Fruit fly (Drosophila melanogaster) whole organism, embryonic: ENCODE results near the gene CG15891.

Experiments used
- Atf3 ChIP-seq: fragments of 200-800 bp; sonication (Bioruptor generic); optimal IDR thresholded peaks from 3 replicates; lab custom pipeline; 2016; ENCODE audit warnings: missing biosample characterization, missing genetic modification characterization
- Blimp-1 ChIP-seq: fragments of 200-800 bp; sonication (Bioruptor generic); optimal IDR thresholded peaks from 3 replicates; lab custom pipeline; 2018; ENCODE audit warnings: missing biosample characterization, missing genetic modification characterization, mild to moderate bottlenecking, moderate library complexity, missing genetic modification reagents
- BtbVII ChIP-seq: fragments of 200-800 bp; sonication (Bioruptor generic); optimal IDR thresholded peaks from 3 replicates; lab custom pipeline; 2017; ENCODE audit warnings: missing biosample characterization, mild to moderate bottlenecking, missing genetic modification characterization
- C15 ChIP-seq: fragments of 200-800 bp; sonication (Bioruptor generic); IDR thresholded peaks from 3 replicates; pipeline ENCODE4 v1.3.6; 2022; ENCODE audit warnings: missing biosample characterization, missing genetic modification characterization
- CG10209 ChIP-seq: fragments of 200-800 bp; sonication (Bioruptor generic); optimal IDR thresholded peaks from 3 replicates; lab custom pipeline; 2017; ENCODE audit warnings: missing biosample characterization, mild to moderate bottlenecking, missing genetic modification characterization, missing genetic modification reagents
- CG10366 ChIP-seq: fragments of 200-800 bp; sonication (Bioruptor generic); IDR thresholded peaks from 2 replicates; pipeline ENCODE4 v1.3.6; 2022; ENCODE audit warnings: missing biosample characterization, missing genetic modification characterization
- CG11723 ChIP-seq: fragments of 200-800 bp; sonication (Bioruptor generic); optimal IDR thresholded peaks from 2 replicates; lab custom pipeline; 2017; ENCODE audit warnings: missing biosample characterization, mild to moderate bottlenecking, missing genetic modification characterization
- CG12155 ChIP-seq: fragments of 200-800 bp; sonication (Bioruptor generic); optimal IDR thresholded peaks from 3 replicates; lab custom pipeline; 2016; ENCODE audit warnings: missing biosample characterization, missing genetic modification characterization
- CG13123 ChIP-seq: fragments of 200-800 bp; sonication (Bioruptor generic); optimal IDR thresholded peaks from 2 replicates; lab custom pipeline; 2016; ENCODE audit warnings: missing biosample characterization, missing genetic modification characterization
- CG13424 ChIP-seq: fragments of 200-800 bp; sonication (Bioruptor generic); optimal IDR thresholded peaks from 2 replicates; lab custom pipeline; 2019; ENCODE audit warnings: missing biosample characterization, mild to moderate bottlenecking, missing genetic modification characterization, moderate library complexity
- CG14050 ChIP-seq: fragments of 200-800 bp; sonication (Bioruptor generic); IDR thresholded peaks from 3 replicates; pipeline ENCODE4 v1.3.6; 2022; ENCODE audit warnings: missing biosample characterization, missing genetic modification characterization
- CG14860 ChIP-seq: fragments of 200-800 bp; sonication (Bioruptor generic); IDR thresholded peaks from 3 replicates; pipeline ENCODE4 v1.3.6; 2022; ENCODE audit warnings: missing biosample characterization, missing genetic modification characterization; ENCODE audit not compliant: partially characterized antibody
- CG15269 ChIP-seq: fragments of 200-800 bp; sonication (Bioruptor generic); optimal IDR thresholded peaks from 2 replicates; lab custom pipeline; 2018; ENCODE audit warnings: missing biosample characterization, mild to moderate bottlenecking, missing genetic modification characterization, moderate library complexity
- CG15601 ChIP-seq: fragments of 200-800 bp; sonication (Bioruptor generic); optimal IDR thresholded peaks from 3 replicates; lab custom pipeline; 2019; ENCODE audit warnings: missing biosample characterization, mild to moderate bottlenecking, missing genetic modification characterization, moderate library complexity
- CG17361 ChIP-seq: fragments of 200-800 bp; sonication (Bioruptor generic); IDR thresholded peaks from 3 replicates; pipeline ENCODE4 v1.3.6; 2022; ENCODE audit warnings: missing biosample characterization, missing genetic modification characterization
- CG32767 ChIP-seq: fragments of 200-800 bp; sonication (Bioruptor generic); IDR thresholded peaks from 2 replicates; pipeline ENCODE4 v1.3.6; 2022; ENCODE audit warnings: missing biosample characterization, missing genetic modification characterization
- CG33557 ChIP-seq: fragments of 200-800 bp; sonication (Bioruptor generic); optimal IDR thresholded peaks from 2 replicates; lab custom pipeline; 2019; ENCODE audit warnings: missing biosample characterization, mild to moderate bottlenecking, missing genetic modification characterization, moderate library complexity
- CG3838 ChIP-seq: fragments of 200-800 bp; sonication (Bioruptor generic); optimal IDR thresholded peaks from 3 replicates; lab custom pipeline; 2016; ENCODE audit warnings: missing biosample characterization, missing genetic modification characterization
- CG7928 ChIP-seq: fragments of 200-800 bp; sonication (Bioruptor generic); optimal IDR thresholded peaks from 2 replicates; lab custom pipeline; 2017; ENCODE audit warnings: missing biosample characterization, mild to moderate bottlenecking, missing genetic modification characterization
- CG8388 ChIP-seq: fragments of 200-800 bp; sonication (Bioruptor generic); optimal IDR thresholded peaks from 2 replicates; lab custom pipeline; 2019; ENCODE audit warnings: missing biosample characterization, mild to moderate bottlenecking, missing genetic modification characterization, moderate library complexity
- CrebB ChIP-seq: fragments of 200-800 bp; sonication (Bioruptor generic); optimal IDR thresholded peaks from 3 replicates; lab custom pipeline; 2018; ENCODE audit warnings: missing biosample characterization, mild to moderate bottlenecking, missing genetic modification characterization
- Drgx ChIP-seq: fragments of 200-800 bp; sonication (Bioruptor generic); IDR thresholded peaks from 2 replicates; pipeline ENCODE4 v1.3.6; 2022; ENCODE audit warnings: missing biosample characterization, missing genetic modification characterization
- E2f1 ChIP-seq: fragments of 200-800 bp; sonication (Bioruptor generic); IDR thresholded peaks from 2 replicates; pipeline ENCODE4 v1.3.6; 2022; ENCODE audit warnings: missing biosample characterization, missing genetic modification characterization
- HLH54F ChIP-seq: fragments of 200-800 bp; sonication (Bioruptor generic); optimal IDR thresholded peaks from 3 replicates; lab custom pipeline; 2016; ENCODE audit warnings: missing biosample characterization, missing genetic modification characterization
- Hr51 ChIP-seq, 2 experiments: fragments of 200-800 bp; sonication (Bioruptor generic); optimal IDR thresholded peaks; 2 replicates in 1 of 2; 3 replicates in 1 of 2; lab custom pipeline; 2016 to 2018; ENCODE audit warnings: missing biosample characterization in 2 of 2, missing genetic modification characterization in 2 of 2, mild to moderate bottlenecking in 1 of 2, moderate library complexity in 1 of 2
- Lpt ChIP-seq: fragments of >200 bp; optimal IDR thresholded peaks from 2 replicates; lab custom pipeline; 2018; ENCODE audit warnings: missing biosample characterization, missing genetic modification characterization
- Max ChIP-seq: fragments of 200-800 bp; sonication (Bioruptor generic); optimal IDR thresholded peaks from 2 replicates; lab custom pipeline; 2016; ENCODE audit warnings: missing biosample characterization, mild to moderate bottlenecking, missing genetic modification characterization
- Nf-YB ChIP-seq: fragments of 200-800 bp; sonication (Bioruptor generic); optimal IDR thresholded peaks from 3 replicates; lab custom pipeline; 2019; ENCODE audit warnings: missing biosample characterization, mild to moderate bottlenecking, missing genetic modification characterization, moderate library complexity
- Scr ChIP-seq: fragments of 200-800 bp; sonication (Bioruptor generic); IDR thresholded peaks from 2 replicates; pipeline ENCODE4 v1.3.6; 2022; ENCODE audit warnings: missing biosample characterization, missing genetic modification characterization; ENCODE audit not compliant: partially characterized antibody
- Sox102F ChIP-seq: fragments of 200-800 bp; sonication (Bioruptor generic); optimal IDR thresholded peaks from 2 replicates; lab custom pipeline; 2018; ENCODE audit warnings: missing biosample characterization, mild to moderate bottlenecking, missing genetic modification characterization, moderate library complexity
- Spps ChIP-seq: fragments of 200-800 bp; sonication (Bioruptor generic); optimal IDR thresholded peaks from 2 replicates; lab custom pipeline; 2018; ENCODE audit warnings: missing biosample characterization, mild to moderate bottlenecking, missing genetic modification characterization
- Sry-δ ChIP-seq: fragments of 200-800 bp; sonication (Bioruptor generic); optimal IDR thresholded peaks from 2 replicates; lab custom pipeline; 2016; ENCODE audit warnings: missing biosample characterization, missing genetic modification characterization
- Ssrp ChIP-seq: fragments of 200-800 bp; sonication (Bioruptor generic); optimal IDR thresholded peaks from 2 replicates; lab custom pipeline; 2018; ENCODE audit warnings: missing biosample characterization, mild to moderate bottlenecking, missing genetic modification characterization, moderate library complexity
- Xrp1 ChIP-seq: fragments of 200-800 bp; sonication (Bioruptor generic); IDR thresholded peaks from 2 replicates; pipeline ENCODE4 v1.3.6; 2022; ENCODE audit warnings: missing biosample characterization, missing genetic modification characterization
- ac ChIP-seq: fragments of 200-800 bp; sonication (Bioruptor generic); optimal IDR thresholded peaks from 3 replicates; lab custom pipeline; 2017; ENCODE audit warnings: missing biosample characterization, mild to moderate bottlenecking, missing genetic modification characterization
- al ChIP-seq: fragments of 200-800 bp; sonication (Bioruptor generic); IDR thresholded peaks from 2 replicates; pipeline ENCODE4 v1.3.6; 2022; ENCODE audit warnings: missing biosample characterization, missing genetic modification characterization
- aop ChIP-seq: fragments of 200-800 bp; sonication (Bioruptor generic); IDR thresholded peaks from 2 replicates; pipeline ENCODE4 v1.3.6; 2022; ENCODE audit warnings: missing biosample characterization, missing genetic modification characterization
- ara ChIP-seq: fragments of 200-800 bp; sonication (Bioruptor generic); IDR thresholded peaks from 2 replicates; pipeline ENCODE4 v1.3.6; 2022; ENCODE audit warnings: missing biosample characterization, missing genetic modification characterization
- ato ChIP-seq: fragments of 200-800 bp; sonication (Bioruptor generic); IDR thresholded peaks from 2 replicates; pipeline ENCODE4 v1.3.6; 2022; ENCODE audit warnings: missing biosample characterization, missing genetic modification characterization; ENCODE audit not compliant: partially characterized antibody
- crc ChIP-seq: fragments of 200-800 bp; sonication (Bioruptor generic); optimal IDR thresholded peaks from 2 replicates; lab custom pipeline; 2016; ENCODE audit warnings: missing biosample characterization, missing genetic modification characterization
- crol ChIP-seq: fragments of 200-800 bp; sonication (Bioruptor generic); IDR thresholded peaks from 2 replicates; pipeline ENCODE4 v1.3.6; 2022; ENCODE audit warnings: missing biosample characterization, missing genetic modification characterization
- dmrt11E ChIP-seq: fragments of 200-800 bp; sonication (Bioruptor generic); optimal IDR thresholded peaks from 3 replicates; lab custom pipeline; 2018; ENCODE audit warnings: missing biosample characterization, mild to moderate bottlenecking, missing genetic modification characterization, moderate library complexity
- eyg ChIP-seq: fragments of 200-800 bp; sonication (Bioruptor generic); optimal IDR thresholded peaks from 3 replicates; lab custom pipeline; 2016; ENCODE audit warnings: missing biosample characterization, missing genetic modification characterization
- gsb-n ChIP-seq: fragments of 200-800 bp; sonication (Bioruptor generic); optimal IDR thresholded peaks from 3 replicates; lab custom pipeline; 2018; ENCODE audit warnings: missing biosample characterization, mild to moderate bottlenecking, missing genetic modification characterization
- hkb ChIP-seq, 2 experiments: fragments of 200-800 bp in 1 of 2; fragments of >200 bp in 1 of 2; sonication (Bioruptor generic) in 1 of 2; IDR thresholded peaks in 1 of 2; optimal IDR thresholded peaks in 1 of 2; 2 replicates each; pipeline versions ENCODE4 v1.3.6 to Lab custom; 2017 to 2022; ENCODE audit warnings: missing biosample characterization in 1 of 2, missing genetic modification characterization in 1 of 2
- org-1 ChIP-seq: fragments of 200-800 bp; sonication (Bioruptor generic); optimal IDR thresholded peaks from 2 replicates; lab custom pipeline; 2017; ENCODE audit warnings: missing biosample characterization, missing genetic modification characterization
- run ChIP-seq: fragments of 200-800 bp; sonication (Bioruptor generic); optimal IDR thresholded peaks from 3 replicates; lab custom pipeline; 2018; ENCODE audit warnings: missing biosample characterization, mild to moderate bottlenecking, missing genetic modification characterization
- schlank ChIP-seq: fragments of 200-800 bp; sonication (Bioruptor generic); optimal IDR thresholded peaks from 2 replicates; lab custom pipeline; 2018; ENCODE audit warnings: missing biosample characterization, mild to moderate bottlenecking, missing genetic modification characterization
- zen2 ChIP-seq: fragments of 200-800 bp; sonication (Bioruptor generic); IDR thresholded peaks from 3 replicates; pipeline ENCODE4 v1.3.6; 2022; ENCODE audit warnings: missing biosample characterization, missing genetic modification characterization; ENCODE audit not compliant: partially characterized antibody

CG15891 gene

dm6 chrX:6265456-6265877 is 29.7 kb downstream of the CG15891 start (continued):
- TF ChIP-seq Blimp-1 (GFP tag; lab: Kevin White, UChicago) (peak; percentile 93), C15 (GFP tag; lab: Robert Waterston, UW) (peak; percentile 82), Spps (tag; lab: Kevin White, UChicago) (peak; percentile 82), CG14050 (GFP tag; lab: Robert Waterston, UW) (peak; percentile 94), CG10209 (GFP tag; lab: Kevin White, UChicago) (peak; percentile 96), Sry-δ (peak; percentile 64), CG10366 (GFP tag; lab: Robert Waterston, UW) (peak; percentile 93), Scr (GFP tag; lab: Robert Waterston, UW) (0 out of 2 replicates have a peak, but pooled peaks have one; percentile 33), BtbVII (GFP tag; lab: Kevin White, UChicago) (peak; percentile 94), Xrp1 (GFP tag; lab: Robert Waterston, UW) (peak; percentile 96), Drgx (peak; percentile 95), Lpt (GFP tag; lab: Kevin White, UChicago) (no peak), eyg (GFP tag; lab: Kevin White, UChicago) (peak; percentile 86), CG13424 (tag; lab: Kevin White, UChicago) (peak; percentile 97), ara (GFP tag; lab: Robert Waterston, UW) (peak; percentile 92), CG13123 (peak; percentile 93), gsb-n (tag; lab: Kevin White, UChicago) (peak; percentile 96), al (peak; percentile 86), Atf3 (GFP tag; lab: Kevin White, UChicago) (peak; percentile 95), CG11723 (GFP tag; lab: Kevin White, UChicago) (peak; percentile 94), Sox102F (GFP tag; lab: Kevin White, UChicago) (peak; percentile 99), CG17361 (GFP tag; lab: Robert Waterston, UW) (peak; percentile 99), Hr51 (GFP tag; optimal IDR thresholded peaks at IDR 0.05; lab: Kevin White, UChicago) (peak; percentile 90 to 99), CG32767 (GFP tag; lab: Robert Waterston, UW) (peak; percentile 96), ato (GFP tag; lab: Robert Waterston, UW) (no peak), org-1 (GFP tag; lab: Kevin White, UChicago) (peak; percentile 97), Max (GFP tag; lab: Kevin White, UChicago) (peak; percentile 97), Nf-YB (GFP tag; lab: Kevin White, UChicago) (peak; percentile 85), CrebB (tag; lab: Kevin White, UChicago) (peak; percentile 87), Ssrp (tag; lab: Kevin White, UChicago) (peak; percentile 97), dmrt11E (tag; lab: Kevin White, UChicago) (peak; percentile 90), HLH54F (GFP tag; lab: Kevin White, UChicago) (peak; percentile 95), CG33557 (peak; percentile 65), CG12155 (GFP tag; lab: Kevin White, UChicago) (peak; percentile 90), CG8388 (peak; percentile 96), E2f1 (peak; percentile 93), CG15601 (tag; lab: Kevin White, UChicago) (peak; percentile 93), CG15269 (tag; lab: Kevin White, UChicago) (peak; percentile 98), CG3838 (GFP tag; lab: Kevin White, UChicago) (peak; percentile 86), aop (peak; percentile 71; the same call in 1 of the 2 replicates), schlank (peak; percentile 92), crc (GFP tag; lab: Kevin White, UChicago) (peak; percentile 95), CG7928 (GFP tag; lab: Kevin White, UChicago) (peak; percentile 66), hkb (optimal IDR thresholded peaks at IDR 0.05; lab: Kevin White, UChicago) (no peak), hkb (GFP tag; IDR thresholded peaks at IDR 0.05; lab: Robert Waterston, UW) (peak; percentile 97), crol (GFP tag; lab: Robert Waterston, UW) (peak; percentile 45; the same call in 1 of the 2 replicates), run (tag; lab: Kevin White, UChicago) (peak; percentile 95), zen2 (GFP tag; lab: Robert Waterston, UW) (no peak), ac (GFP tag; lab: Kevin White, UChicago) (peak; percentile 88), CG14860 (GFP tag; lab: Robert Waterston, UW) (peak; percentile 52; the same call in 2 of the 3 replicates)
